Fruit fly (Drosophila melanogaster) Kc167 (cell line): ENCODE data around the gene CG31404.

Experiments
- Myc ChIP-seq: fragments of >200 bp; optimal IDR thresholded peaks from 2 replicates; lab custom pipeline; 2017; ENCODE audit warnings: missing external identifiers
- h ChIP-seq: fragments of >200 bp; optimal IDR thresholded peaks from 3 replicates; lab custom pipeline; 2018; ENCODE audit warnings: missing external identifiers
- psq ChIP-seq: fragments of >200 bp; optimal IDR thresholded peaks from 2 replicates; lab custom pipeline; 2017; ENCODE audit warnings: missing external identifiers
- ttk ChIP-seq: sonication (Bioruptor generic); optimal IDR thresholded peaks from 2 replicates; lab custom pipeline; 2017; ENCODE audit warnings: missing external identifiers

DNA sequence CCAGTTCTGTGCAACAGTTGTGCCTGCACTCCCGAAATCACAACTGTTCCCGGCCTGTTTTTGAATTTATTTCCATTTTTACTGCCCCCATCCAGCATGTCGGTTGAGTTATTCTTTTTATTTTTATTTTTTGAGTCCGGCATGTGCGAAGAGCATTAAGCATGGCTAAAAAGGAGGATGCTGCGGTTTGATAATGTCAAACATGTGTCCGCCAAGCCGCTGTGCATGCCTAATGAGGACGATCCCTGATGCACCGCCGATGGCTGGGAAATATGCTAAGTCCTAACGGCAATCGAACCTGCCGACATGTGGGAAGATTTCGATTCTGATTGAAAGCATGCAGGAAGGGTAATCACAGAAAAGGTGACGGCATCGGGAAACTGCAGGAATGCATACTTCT, 29.3 kb downstream of the CG31404 start:
- TF ChIP-seq ttk (lab: Kevin White, UChicago) (no peak), psq (no peak), Myc (lab: Kevin White, UChicago) (no peak), h (lab: Kevin White, UChicago) (no peak)
